Fruit fly (Drosophila melanogaster): ENCODE measurements around the gene CG4572.

DNA sequence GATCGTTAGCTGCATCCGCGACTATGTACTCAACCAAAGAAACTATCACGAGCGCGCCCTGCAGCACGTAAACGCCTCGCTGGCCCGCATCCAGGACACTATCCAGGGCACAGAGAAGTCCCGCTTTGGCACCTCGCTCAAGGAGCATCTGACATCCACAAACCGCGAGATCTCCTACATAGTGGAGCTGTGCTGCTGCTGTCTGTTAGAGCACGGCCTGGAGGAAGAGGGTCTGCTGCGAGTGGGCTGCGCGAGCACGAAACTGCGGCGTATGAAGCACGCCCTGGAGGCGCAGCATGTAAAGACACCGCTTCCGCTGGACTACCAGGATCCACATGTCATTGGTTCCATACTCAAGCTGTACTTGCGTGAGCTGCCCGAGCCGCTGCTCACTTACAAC lies 46.8 kb upstream of the CG4572 start:
- no peak for TF ChIP-seq Dif (GFP tag; optimal IDR thresholded peaks at IDR 0.05; ENCODE audit: partially characterized antibody)
- TF ChIP-seq psq (GFP tag; optimal IDR thresholded peaks at IDR 0.05): no peak
- TF ChIP-seq br (GFP tag; optimal IDR thresholded peaks at IDR 0.05): no peak
- TF ChIP-seq N (GFP tag; optimal IDR thresholded peaks at IDR 0.05): no peak
- no peak for TF ChIP-seq CrebA (GFP tag; optimal IDR thresholded peaks at IDR 0.05; ENCODE audit: borderline replicate concordance)
- TF ChIP-seq h (GFP tag; optimal IDR thresholded peaks at IDR 0.05): no peak
- no peak for TF ChIP-seq usp (GFP tag; optimal IDR thresholded peaks at IDR 0.05)
- no peak for TF ChIP-seq Myc (optimal IDR thresholded peaks at IDR 0.05)
- no peak for TF ChIP-seq CG32264 (GFP tag; optimal IDR thresholded peaks at IDR 0.05)
- no peak for TF ChIP-seq sage (GFP tag; optimal IDR thresholded peaks at IDR 0.05)
- no peak for TF ChIP-seq fru (GFP tag; optimal IDR thresholded peaks at IDR 0.05)
- no peak for TF ChIP-seq Hnf4 (GFP tag; optimal IDR thresholded peaks at IDR 0.05)
- TF ChIP-seq Hr78 (GFP tag; optimal IDR thresholded peaks at IDR 0.05): no peak
- no peak for TF ChIP-seq lola (GFP tag; optimal IDR thresholded peaks at IDR 0.05)

Data from whole organism, wandering third instar larva.